Fruit fly (Drosophila melanogaster): ENCODE measurements around the gene bocks.

bocks gene

DNA sequence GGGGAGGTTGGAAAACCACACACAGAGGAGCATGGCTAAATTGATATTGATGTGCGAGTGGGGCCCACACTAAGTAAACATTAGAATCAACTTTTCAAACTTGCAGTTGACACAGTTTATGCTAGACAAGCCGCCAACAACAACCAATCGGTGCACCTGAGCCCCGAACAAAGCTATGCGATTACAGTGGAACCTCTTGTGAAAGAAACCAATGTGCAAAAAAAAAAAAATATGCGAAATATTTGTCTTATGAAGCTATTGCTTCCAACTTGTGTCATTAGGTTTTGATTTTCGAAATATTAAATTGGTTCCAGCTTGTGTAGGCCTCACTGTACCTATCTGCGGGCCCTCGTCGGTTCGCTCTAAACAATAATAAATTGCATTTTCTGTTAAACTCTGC, 27.5 kb upstream of the bocks start (continued):
- TF ChIP-seq ATbp (GFP tag; optimal IDR thresholded peaks at IDR 0.05), result peak; percentile 74
- TF ChIP-seq slbo (GFP tag; IDR thresholded peaks at IDR 0.05), result peak; percentile 80
- TF ChIP-seq org-1 (GFP tag; optimal IDR thresholded peaks at IDR 0.05), result peak; percentile 72
- TF ChIP-seq Hmx (GFP tag; optimal IDR thresholded peaks at IDR 0.05), result no peak
- no peak for TF ChIP-seq mld (GFP tag; IDR thresholded peaks at IDR 0.05; ENCODE audit: partially characterized antibody)
- TF ChIP-seq Bgb (GFP tag; IDR thresholded peaks at IDR 0.05; ENCODE audit: partially characterized antibody), result no peak
- TF ChIP-seq BEAF-32 (GFP tag; optimal IDR thresholded peaks at IDR 0.05), result no peak
- peak; percentile 57 for TF ChIP-seq CG3281 (GFP tag; optimal IDR thresholded peaks at IDR 0.05)
- peak; percentile 65 for TF ChIP-seq seq (GFP tag; IDR thresholded peaks at IDR 0.05)
- no peak for TF ChIP-seq CG8478 (optimal IDR thresholded peaks at IDR 0.05)
- peak; percentile 84 for TF ChIP-seq so (GFP tag; IDR thresholded peaks at IDR 0.05)
- TF ChIP-seq Trl (optimal IDR thresholded peaks at IDR 0.05), result no peak
- peak; percentile 66 for TF ChIP-seq Trl (GFP tag; optimal IDR thresholded peaks at IDR 0.05)
- TF ChIP-seq Oaz (GFP tag; IDR thresholded peaks at IDR 0.05), result peak; percentile 48
- TF ChIP-seq bbx (GFP tag; IDR thresholded peaks at IDR 0.05; ENCODE audit: partially characterized antibody), result no peak
- peak; percentile 46 for TF ChIP-seq Hr3 (GFP tag; optimal IDR thresholded peaks at IDR 0.05)
- TF ChIP-seq CG10147 (GFP tag; optimal IDR thresholded peaks at IDR 0.05), result no peak
- TF ChIP-seq otp (GFP tag; IDR thresholded peaks at IDR 0.05), result peak; percentile 74
- TF ChIP-seq CG10431 (GFP tag; optimal IDR thresholded peaks at IDR 0.05), result no peak
- peak; percentile 71 for TF ChIP-seq peb (GFP tag; IDR thresholded peaks at IDR 0.05)
- TF ChIP-seq CG30020 (tag; optimal IDR thresholded peaks at IDR 0.05), result no peak
- peak; percentile 15 for TF ChIP-seq trem (tag; optimal IDR thresholded peaks at IDR 0.05)
- no peak for TF ChIP-seq h (optimal IDR thresholded peaks at IDR 0.05)
- TF ChIP-seq maf-S (GFP tag; optimal IDR thresholded peaks at IDR 0.05), result peak; percentile 60
- TF ChIP-seq cato (GFP tag; optimal IDR thresholded peaks at IDR 0.05; ENCODE audit: borderline replicate concordance), result peak; percentile 44
- TF ChIP-seq tna (GFP tag; IDR thresholded peaks at IDR 0.05; ENCODE audit: partially characterized antibody), result no peak
- TF ChIP-seq Kr (GFP tag; optimal IDR thresholded peaks at IDR 0.05), result no peak
- no peak for TF ChIP-seq grn (GFP tag; optimal IDR thresholded peaks at IDR 0.05)
- TF ChIP-seq CG8765 (GFP tag; IDR thresholded peaks at IDR 0.05), result 0 out of 2 replicates have a peak, but pooled peaks have one; percentile 52
- TF ChIP-seq crp (GFP tag; optimal IDR thresholded peaks at IDR 0.05), result peak in 1 of 2 experiments; percentile 1
- peak; percentile 76 for TF ChIP-seq bab2 (GFP tag; optimal IDR thresholded peaks at IDR 0.05)
- no peak for TF ChIP-seq TFAM (GFP tag; optimal IDR thresholded peaks at IDR 0.05)
- no peak for TF ChIP-seq pros (GFP tag; optimal IDR thresholded peaks at IDR 0.05)
- peak; percentile 22 for TF ChIP-seq tup (GFP tag; optimal IDR thresholded peaks at IDR 0.05)
- no peak for TF ChIP-seq CG3065 (GFP tag; optimal IDR thresholded peaks at IDR 0.05)
- TF ChIP-seq zen2 (GFP tag; IDR thresholded peaks at IDR 0.05; ENCODE audit: partially characterized antibody), result no peak
- TF ChIP-seq luna (GFP tag; optimal IDR thresholded peaks at IDR 0.05), result no peak
- peak; percentile 31 for TF ChIP-seq Myb (GFP tag; optimal IDR thresholded peaks at IDR 0.05)
- TF ChIP-seq CG6683 (GFP tag; optimal IDR thresholded peaks at IDR 0.05), result peak; percentile 2
- TF ChIP-seq CG12104 (GFP tag; optimal IDR thresholded peaks at IDR 0.05), result no peak
- TF ChIP-seq ap (GFP tag; IDR thresholded peaks at IDR 0.05), result peak; percentile 71
- TF ChIP-seq CG14014 (GFP tag; IDR thresholded peaks at IDR 0.05), result peak; percentile 77
- TF ChIP-seq zen (tag; optimal IDR thresholded peaks at IDR 0.05), result peak; percentile 76
- 0 out of 2 replicates have a peak, but pooled peaks have one; percentile 33 for TF ChIP-seq CG17612 (GFP tag; IDR thresholded peaks at IDR 0.05)
- TF ChIP-seq CG16815 (GFP tag; optimal IDR thresholded peaks at IDR 0.05), result peak; percentile 56
- peak; percentile 61 for TF ChIP-seq CG3407 (GFP tag; optimal IDR thresholded peaks at IDR 0.05)
- peak; percentile 2 for TF ChIP-seq dm (GFP tag; optimal IDR thresholded peaks at IDR 0.05)
- TF ChIP-seq eve (GFP tag; optimal IDR thresholded peaks at IDR 0.05), result no peak
- peak; percentile 49; the same call in 1 of the 2 replicates for TF ChIP-seq Atf6 (GFP tag; IDR thresholded peaks at IDR 0.05)
- peak; percentile 71 for TF ChIP-seq CG15269 (tag; optimal IDR thresholded peaks at IDR 0.05)
- peak; percentile 68 to 75 for TF ChIP-seq Pdp1 (GFP tag; optimal IDR thresholded peaks at IDR 0.05)
- TF ChIP-seq Hmr (GFP tag; optimal IDR thresholded peaks at IDR 0.05), result peak; percentile 48

All from whole organism, embryonic.